Worm (Caenorhabditis elegans): ENCODE results near the gene srg-46.

DNA sequence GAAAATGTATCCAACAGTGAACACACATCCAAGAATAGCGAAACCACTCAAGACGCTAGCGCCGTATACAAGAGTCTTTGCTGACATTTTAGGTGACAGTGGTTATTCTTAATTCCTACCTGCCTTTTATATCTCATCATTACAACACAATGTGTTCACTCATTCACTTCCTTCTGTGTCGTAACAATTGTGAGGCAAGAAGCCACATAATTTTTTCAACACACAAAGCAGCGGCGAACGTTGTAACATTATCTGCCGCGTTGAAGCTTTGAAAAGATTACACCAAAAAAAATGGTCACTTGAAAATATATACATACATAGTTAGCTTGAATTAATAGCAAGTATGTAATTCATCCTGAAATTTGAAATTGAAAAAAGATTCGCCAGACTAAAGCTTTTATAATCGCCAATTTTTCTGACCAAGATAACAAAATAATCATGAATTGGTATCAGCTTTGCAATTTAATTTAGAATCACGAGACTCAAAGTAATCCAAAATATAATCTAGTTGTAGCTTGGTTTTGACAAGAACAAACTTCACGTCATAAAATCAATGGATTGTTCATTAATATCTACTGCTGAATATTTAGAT lies 45.5 kb upstream of the srg-46 start, which contains the start of the genes col-161 and srh-18:
- TF ChIP-seq ztf-29 (GFP tag; IDR thresholded peaks at IDR 0.05) (no peak), klf-2 (GFP tag; conservative IDR thresholded peaks at IDR 0.05) (no peak), ref-1 (GFP tag; conservative IDR thresholded peaks at IDR 0.05) (no peak), flt-1 (GFP tag; IDR thresholded peaks at IDR 0.05) (no peak)
